Worm (Caenorhabditis elegans) whole organism, L3 larva: ENCODE results near the gene R10F2.6.

ENCODE experiments used
- R02D3.7 ChIP-seq: fragments of 150-350 bp; optimal IDR thresholded peaks from 2 replicates; lab custom pipeline; 2014; ENCODE audit warnings: missing biosample characterization, missing genetic modification characterization
- ZK546.5 ChIP-seq: sonication (generic microtip); optimal IDR thresholded peaks from 2 replicates; lab custom pipeline; 2017; ENCODE audit warnings: missing biosample characterization, missing genetic modification characterization
- ceh-16 ChIP-seq: sonication (generic microtip); optimal IDR thresholded peaks from 2 replicates; lab custom pipeline; 2017; ENCODE audit warnings: missing biosample characterization, missing genetic modification characterization
- fkh-2 ChIP-seq: fragments of 150-350 bp; optimal IDR thresholded peaks from 2 replicates; lab custom pipeline; 2014; ENCODE audit warnings: missing biosample characterization, missing genetic modification reagents, missing genetic modification characterization
- lin-15B ChIP-seq: fragments of 150-350 bp; optimal IDR thresholded peaks from 2 replicates; lab custom pipeline; 2014; ENCODE audit warnings: missing biosample characterization, missing genetic modification characterization
- sea-2 ChIP-seq: fragments of 150-350 bp; sonication (generic microtip); optimal IDR thresholded peaks from 4 replicates; lab custom pipeline; 2014; ENCODE audit warnings: missing biosample characterization, missing genetic modification reagents, missing genetic modification characterization

DNA sequence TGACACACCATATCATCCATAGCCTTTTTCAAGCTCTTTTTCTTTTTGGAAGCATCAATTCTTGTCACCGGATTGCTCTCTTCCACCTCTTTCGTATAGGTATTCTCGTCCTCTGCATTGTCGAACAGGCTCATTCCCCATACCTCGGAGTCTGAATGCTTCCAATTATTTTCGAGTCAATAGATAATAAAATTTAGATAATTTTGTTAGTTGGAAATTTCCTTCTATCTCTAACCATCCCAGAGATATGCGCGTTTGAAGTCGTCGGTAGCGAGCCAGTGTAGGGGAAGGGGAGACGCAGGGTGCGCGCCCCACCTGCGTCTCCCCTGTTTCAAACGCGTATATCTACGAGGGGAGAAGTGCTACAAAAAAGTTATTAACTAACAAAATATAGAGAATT, 23.0 kb downstream of the R10F2.6 start:
- TF ChIP-seq sea-2 (GFP tag; lab: Kevin White, UChicago): no peak
- TF ChIP-seq fkh-2 (tag; lab: Kevin White, UChicago): no peak
- no peak for TF ChIP-seq ceh-16
- TF ChIP-seq ZK546.5: no peak
- no peak for TF ChIP-seq lin-15B (tag; lab: Kevin White, UChicago)
- TF ChIP-seq R02D3.7 (tag; lab: Kevin White, UChicago): no peak
